Worm (Caenorhabditis elegans) whole organism, late embryonic: ENCODE measurements around the gene pals-31.

Source experiments
- C38D4.7 ChIP-seq: fragments of 200-800 bp; sonication (Bioruptor generic); optimal IDR thresholded peaks from 2 replicates; lab custom pipeline; 2018; ENCODE audit warnings: mild to moderate bottlenecking, missing genetic modification characterization, moderate library complexity, missing compliant biosample characterization
- K09A11.1 ChIP-seq: sonication (generic microtip); optimal IDR thresholded peaks from 2 replicates; lab custom pipeline; 2017; ENCODE audit warnings: antibody characterized with exemption, mild to moderate bottlenecking, missing genetic modification characterization, missing compliant biosample characterization; ENCODE audit not compliant: insufficient read depth
- ahr-1 ChIP-seq: sonication (generic microtip); optimal IDR thresholded peaks from 2 replicates; lab custom pipeline; 2016; ENCODE audit warnings: missing genetic modification characterization, missing compliant biosample characterization
- ceh-19 ChIP-seq: fragments of 200-800 bp; sonication (Bioruptor generic); optimal IDR thresholded peaks from 2 replicates; lab custom pipeline; 2018; ENCODE audit warnings: mild to moderate bottlenecking, missing genetic modification characterization, missing compliant biosample characterization
- ceh-2 ChIP-seq: sonication (generic microtip); optimal IDR thresholded peaks from 2 replicates; lab custom pipeline; 2016; ENCODE audit warnings: missing genotype, missing genetic modification characterization, missing compliant biosample characterization
- ceh-22 ChIP-seq: sonication (generic microtip); optimal IDR thresholded peaks from 2 replicates; lab custom pipeline; 2017; ENCODE audit warnings: missing biosample characterization, missing genetic modification characterization
- ceh-34 ChIP-seq: sonication (generic microtip); optimal IDR thresholded peaks from 2 replicates; lab custom pipeline; 2016; ENCODE audit warnings: mild to moderate bottlenecking, missing genetic modification characterization, missing compliant biosample characterization
- ceh-48 ChIP-seq: sonication (generic microtip); optimal IDR thresholded peaks from 2 replicates; lab custom pipeline; 2016; ENCODE audit warnings: missing genetic modification characterization, inconsistent platforms, missing compliant biosample characterization
- ceh-6 ChIP-seq: fragments of 200-800 bp; sonication (Bioruptor generic); optimal IDR thresholded peaks from 2 replicates; lab custom pipeline; 2018; ENCODE audit warnings: mild to moderate bottlenecking, missing genetic modification characterization, missing compliant biosample characterization
- dmd-4 ChIP-seq: sonication (generic microtip); optimal IDR thresholded peaks from 2 replicates; lab custom pipeline; 2016; ENCODE audit warnings: borderline replicate concordance, missing genetic modification characterization, missing compliant biosample characterization
- elt-2 ChIP-seq: sonication (generic microtip); optimal IDR thresholded peaks from 2 replicates; lab custom pipeline; 2016; ENCODE audit warnings: missing genetic modification reagents, missing genetic modification characterization, missing compliant biosample characterization
- elt-4 ChIP-seq: sonication (generic microtip); optimal IDR thresholded peaks from 2 replicates; lab custom pipeline; 2016; ENCODE audit warnings: missing genetic modification characterization, missing compliant biosample characterization
- ets-4 ChIP-seq: sonication (generic microtip); optimal IDR thresholded peaks from 2 replicates; lab custom pipeline; 2016; ENCODE audit warnings: missing genetic modification characterization, missing compliant biosample characterization
- eyg-1 ChIP-seq: sonication (generic microtip); optimal IDR thresholded peaks from 2 replicates; lab custom pipeline; 2016; ENCODE audit warnings: missing genotype, missing genetic modification characterization, missing compliant biosample characterization
- fkh-10 ChIP-seq: fragments of 150-350 bp; optimal IDR thresholded peaks from 2 replicates; lab custom pipeline; 2014; ENCODE audit warnings: missing biosample characterization, missing genetic modification reagents, missing genetic modification characterization
- gmeb-2 ChIP-seq: sonication (generic microtip); optimal IDR thresholded peaks from 2 replicates; lab custom pipeline; 2016; ENCODE audit warnings: missing genetic modification characterization, inconsistent platforms, missing compliant biosample characterization
- hlh-30 ChIP-seq: sonication (generic microtip); optimal IDR thresholded peaks from 2 replicates; lab custom pipeline; 2017; ENCODE audit warnings: antibody characterized with exemption, missing genetic modification characterization, missing compliant biosample characterization; ENCODE audit not compliant: insufficient read depth
- hlh-6 ChIP-seq: sonication (generic microtip); optimal IDR thresholded peaks from 2 replicates; lab custom pipeline; 2016; ENCODE audit warnings: missing genotype, missing genetic modification characterization, missing compliant biosample characterization
- hlh-8 ChIP-seq: sonication (generic microtip); optimal IDR thresholded peaks from 2 replicates; lab custom pipeline; 2016; ENCODE audit warnings: missing genotype, missing genetic modification characterization, missing compliant biosample characterization
- lim-6 ChIP-seq: sonication (generic microtip); optimal IDR thresholded peaks from 2 replicates; lab custom pipeline; 2016; ENCODE audit warnings: missing genetic modification characterization, missing compliant biosample characterization
- madf-2 ChIP-seq: sonication (generic microtip); optimal IDR thresholded peaks from 2 replicates; lab custom pipeline; 2017; ENCODE audit warnings: missing genetic modification characterization, missing compliant biosample characterization
- nfya-1 ChIP-seq: sonication (generic microtip); optimal IDR thresholded peaks from 2 replicates; lab custom pipeline; 2017; ENCODE audit warnings: missing genetic modification characterization, mild to moderate bottlenecking, missing compliant biosample characterization, antibody characterized with exemption, moderate library complexity
- nhr-11 ChIP-seq: fragments of 150-350 bp; optimal IDR thresholded peaks from 2 replicates; lab custom pipeline; 2014; ENCODE audit warnings: missing biosample characterization, missing genetic modification characterization
- nhr-232 ChIP-seq: sonication (generic microtip); optimal IDR thresholded peaks from 2 replicates; lab custom pipeline; 2016; ENCODE audit warnings: missing genetic modification characterization, missing compliant biosample characterization
- pag-3 ChIP-seq: sonication (generic microtip); optimal IDR thresholded peaks from 2 replicates; lab custom pipeline; 2016; ENCODE audit warnings: missing compliant biosample characterization, missing genetic modification characterization, borderline replicate concordance
- pat-9 ChIP-seq: fragments of 200-800 bp; sonication (Bioruptor generic); optimal IDR thresholded peaks from 2 replicates; lab custom pipeline; 2018; ENCODE audit warnings: mild to moderate bottlenecking, missing genetic modification characterization, moderate library complexity, missing compliant biosample characterization
- pha-4 ChIP-seq: fragments of 150-350 bp; optimal IDR thresholded peaks from 2 replicates; lab custom pipeline; 2018; ENCODE audit warnings: missing biosample characterization, missing genetic modification reagents, missing genetic modification characterization
- ref-2 ChIP-seq: sonication (generic microtip); optimal IDR thresholded peaks from 2 replicates; lab custom pipeline; 2016; ENCODE audit warnings: missing genetic modification characterization, missing compliant biosample characterization
- sox-2 ChIP-seq: fragments of 200-800 bp; sonication (Bioruptor generic); IDR thresholded peaks from 2 replicates; pipeline ENCODE4 v1.3.6; 2022; ENCODE audit warnings: missing genetic modification reagents, missing genetic modification characterization, missing compliant biosample characterization
- sox-4 ChIP-seq: sonication (generic microtip); optimal IDR thresholded peaks from 2 replicates; lab custom pipeline; 2017; ENCODE audit warnings: mild to moderate bottlenecking, missing genetic modification characterization, inconsistent platforms, missing compliant biosample characterization
- syd-9 ChIP-seq: sonication (generic microtip); optimal IDR thresholded peaks from 2 replicates; lab custom pipeline; 2016; ENCODE audit warnings: mild to moderate bottlenecking, missing genetic modification characterization, moderate library complexity, missing compliant biosample characterization
- unc-86 ChIP-seq: sonication (generic microtip); optimal IDR thresholded peaks from 2 replicates; lab custom pipeline; 2016; ENCODE audit warnings: missing genetic modification characterization, missing compliant biosample characterization
- zip-5 ChIP-seq: sonication (generic microtip); optimal IDR thresholded peaks from 2 replicates; lab custom pipeline; 2016; ENCODE audit warnings: missing genetic modification characterization, missing compliant biosample characterization
- ztf-16 ChIP-seq: sonication (generic microtip); optimal IDR thresholded peaks from 2 replicates; lab custom pipeline; 2017; ENCODE audit warnings: missing genetic modification characterization, missing compliant biosample characterization

pals-31 gene

DNA sequence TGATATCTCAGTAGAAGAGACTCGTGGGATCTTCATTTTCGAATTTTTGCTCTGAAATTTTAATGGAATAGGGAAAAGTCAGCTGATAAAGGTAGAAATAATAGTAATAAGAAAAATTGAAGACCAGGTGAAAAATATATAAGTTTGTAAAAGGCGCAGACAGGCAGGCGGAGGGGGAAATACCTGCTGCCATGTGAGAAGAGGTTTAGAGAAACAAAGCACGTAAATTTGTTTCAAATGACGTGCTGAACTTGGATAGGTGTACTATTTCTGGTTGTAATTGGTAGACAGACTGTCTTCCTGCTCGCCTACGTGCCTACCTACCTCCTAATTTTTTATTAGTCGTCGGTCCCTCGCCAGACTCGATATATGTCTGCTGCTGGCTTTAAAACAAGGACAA is 31.1 kb downstream of the pals-31 start, which contains the start of gene nhr-180:
TSS of gene nhr-180 (minus strand) at position 52 of the 400 bp plus-strand sequence.
- TF ChIP-seq elt-2 (tag; lab: Kevin White, UChicago) (no peak), ets-4 (no peak), pag-3 (tag; lab: Kevin White, UChicago) (no peak), ceh-6 (GFP tag; lab: Kevin White, UChicago) (no peak), ceh-48 (tag; lab: Kevin White, UChicago) (no peak), nhr-11 (tag; lab: Kevin White, UChicago) (no peak)

DNA sequence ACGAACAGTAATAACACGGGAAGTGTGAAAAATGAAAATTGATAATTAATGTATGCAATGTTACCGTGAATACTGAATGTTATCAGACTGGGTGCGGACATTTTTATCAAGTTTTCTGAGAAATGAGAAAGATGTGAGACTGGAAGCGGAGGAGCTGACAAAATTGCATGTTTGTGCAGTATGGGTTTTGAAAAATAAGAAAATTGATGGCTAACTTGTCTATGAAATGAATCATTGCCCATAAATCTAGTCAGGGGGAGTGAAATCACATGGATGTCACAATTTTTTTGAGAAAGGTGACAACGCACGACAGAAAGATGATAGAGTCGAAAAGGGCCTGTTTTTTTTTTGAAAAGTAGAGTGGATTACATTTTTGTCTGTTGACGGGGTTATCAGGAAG is 35.0 kb downstream of the pals-31 start, which contains the start of gene sru-24:
TSS of gene sru-24 (minus strand) at position 101 of the 400 bp plus-strand sequence.
- no peak for TF ChIP-seq pat-9 (tag; lab: Kevin White, UChicago)
- no peak for TF ChIP-seq pha-4 (tag; lab: Kevin White, UChicago)
- TF ChIP-seq hlh-8 = no peak
- TF ChIP-seq fkh-10 = no peak
- TF ChIP-seq madf-2 = no peak
- no peak for TF ChIP-seq pag-3 (tag; lab: Kevin White, UChicago)
- TF ChIP-seq ceh-19 = no peak
- TF ChIP-seq unc-86 (tag; lab: Kevin White, UChicago) = no peak
- no peak for TF ChIP-seq nfya-1 (tag; lab: Kevin White, UChicago)

DNA sequence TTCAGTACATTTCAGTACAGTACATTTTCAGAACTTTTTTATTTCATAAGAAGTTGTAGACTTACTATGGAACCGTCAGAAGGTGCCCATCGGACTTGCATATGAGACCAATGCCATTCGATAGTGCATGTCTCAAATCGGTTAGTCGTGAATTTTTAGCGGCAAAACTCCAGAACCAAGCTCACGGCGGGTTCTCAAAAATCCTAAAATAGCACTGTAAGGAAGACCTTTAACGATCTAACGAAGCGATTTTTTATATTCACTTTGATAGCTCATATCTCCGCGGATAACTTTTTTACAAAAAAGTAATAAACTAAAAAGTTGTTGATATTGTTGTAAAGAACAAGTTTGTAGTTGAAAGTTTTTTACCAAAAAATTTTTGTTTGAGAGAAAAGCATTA is 37.8 kb downstream of the pals-31 start, which contains the start of gene sru-25:
TSS of gene sru-25 (minus strand) at position 101 of the 400 bp plus-strand sequence.
- no peak for TF ChIP-seq lim-6 (tag; lab: Kevin White, UChicago)
- TF ChIP-seq pat-9 (tag; lab: Kevin White, UChicago) = no peak
- no peak for TF ChIP-seq ceh-2
- TF ChIP-seq hlh-8 = no peak
- no peak for TF ChIP-seq ceh-19
- TF ChIP-seq gmeb-2 (tag; lab: Kevin White, UChicago) = no peak

DNA sequence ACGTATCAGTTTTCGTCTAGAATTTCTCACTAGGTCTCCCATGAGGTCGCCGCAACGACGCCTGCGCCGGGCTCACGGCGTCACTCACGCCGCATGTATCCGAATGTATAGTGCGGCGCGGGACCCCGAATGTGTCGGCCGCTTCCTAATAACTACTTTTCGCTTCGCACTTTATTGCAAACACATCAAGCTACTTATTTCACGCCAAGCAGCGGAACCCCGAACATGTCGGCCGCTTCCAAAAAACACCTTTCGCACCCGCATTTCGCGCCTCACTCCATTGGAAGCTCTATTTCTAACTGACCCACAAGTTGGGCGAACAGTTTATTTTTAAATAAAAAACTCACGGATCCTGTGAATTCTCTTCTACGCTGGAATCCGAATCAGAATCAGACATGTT is 39.7 kb downstream of the pals-31 start:
- no peak for TF ChIP-seq hlh-6 (tag; lab: Kevin White, UChicago)
- TF ChIP-seq zip-5 (tag; lab: Kevin White, UChicago) = no peak
- no peak for TF ChIP-seq ceh-34 (tag; lab: Kevin White, UChicago)
- TF ChIP-seq sox-4 = no peak
- TF ChIP-seq nhr-232 = no peak
- TF ChIP-seq fkh-10 = no peak
- no peak for TF ChIP-seq eyg-1 (tag; lab: Kevin White, UChicago)
- TF ChIP-seq pha-4 (tag; lab: Kevin White, UChicago) = no peak
- TF ChIP-seq pag-3 (tag; lab: Kevin White, UChicago) = no peak
- no peak for TF ChIP-seq ceh-19
- no peak for TF ChIP-seq dmd-4
- no peak for TF ChIP-seq hlh-8
- TF ChIP-seq C38D4.7 (GFP tag; lab: Kevin White, UChicago) = no peak
- TF ChIP-seq elt-4 (tag; lab: Kevin White, UChicago) = no peak
- TF ChIP-seq ztf-16 (tag; lab: Kevin White, UChicago) = no peak
- TF ChIP-seq, all 69 proteins: peak for 0

DNA sequence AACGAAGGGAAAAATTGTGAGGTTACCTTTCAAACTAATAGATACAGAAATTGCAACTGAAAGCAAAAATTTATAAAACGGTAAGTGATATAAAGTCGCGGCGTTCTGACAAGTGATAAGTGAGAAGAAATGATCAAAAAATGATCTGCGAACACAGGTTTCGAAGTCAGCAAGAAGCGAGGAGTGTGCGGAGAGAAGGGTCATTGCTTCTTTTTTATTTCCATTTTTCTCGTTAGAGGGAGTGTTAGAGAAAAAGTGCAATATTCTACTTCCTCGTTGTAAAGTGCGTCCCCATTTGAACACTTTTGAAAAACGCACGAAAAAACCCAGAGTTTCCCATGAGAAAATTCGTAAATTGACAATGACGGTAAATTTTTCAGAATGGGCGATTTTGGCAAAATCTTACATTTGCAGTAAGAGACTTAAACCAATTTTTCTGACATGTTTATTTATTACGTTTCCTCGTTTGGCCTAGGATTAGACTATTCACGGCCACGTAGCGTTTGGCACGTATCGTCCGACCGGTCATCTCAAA is 40.2 kb downstream of the pals-31 start, which contains the start of the genes fbxa-72 and srx-21:
TSS of gene fbxa-72 (minus strand) at position 204 of the 535 bp plus-strand sequence.
TSS of gene srx-21 (plus strand) at position 485 of the 535 bp plus-strand sequence.
- TF ChIP-seq K09A11.1 (tag; lab: Kevin White, UChicago) = no peak
- no peak for TF ChIP-seq ref-2 (tag; lab: Kevin White, UChicago)
- TF ChIP-seq ceh-22 = no peak
- no peak for TF ChIP-seq sox-2 (GFP tag; lab: Robert Waterston, UW)
- TF ChIP-seq ahr-1 = no peak
- TF ChIP-seq ztf-16 (tag; lab: Kevin White, UChicago) = no peak
- no peak for TF ChIP-seq syd-9 (tag; lab: Kevin White, UChicago)
- TF ChIP-seq hlh-30 (tag; lab: Kevin White, UChicago) = no peak
